Worm (Caenorhabditis elegans) whole organism, L1 larva: ENCODE measurements around the gene T23F11.11.

Experiments used
- C16A3.4 ChIP-seq: fragments of 150-350 bp; optimal IDR thresholded peaks from 2 replicates; lab custom pipeline; 2014; ENCODE audit warnings: missing biosample characterization, missing genetic modification characterization
- aha-1 ChIP-seq: fragments of 150-350 bp; optimal IDR thresholded peaks from 2 replicates; lab custom pipeline; 2014; ENCODE audit warnings: missing biosample characterization, missing genetic modification characterization
- ceh-63 ChIP-seq: fragments of 200-800 bp; sonication (Bioruptor generic); optimal IDR thresholded peaks from 2 replicates; lab custom pipeline; 2018; ENCODE audit warnings: mild to moderate bottlenecking, missing genetic modification characterization, missing compliant biosample characterization
- ceh-8 ChIP-seq: fragments of 200-800 bp; sonication (Bioruptor generic); optimal IDR thresholded peaks from 2 replicates; lab custom pipeline; 2018; ENCODE audit warnings: mild to moderate bottlenecking, missing genetic modification characterization, moderate library complexity, missing compliant biosample characterization
- ceh-88 ChIP-seq: fragments of 200-800 bp; sonication (Bioruptor generic); IDR thresholded peaks from 2 replicates; pipeline ENCODE4 v1.3.6; 2022; ENCODE audit warnings: missing genetic modification characterization, missing compliant biosample characterization
- ceh-90 ChIP-seq: sonication (generic microtip); optimal IDR thresholded peaks from 2 replicates; lab custom pipeline; 2016; ENCODE audit warnings: missing genetic modification characterization, missing compliant biosample characterization
- ces-1 ChIP-seq: fragments of 150-350 bp; optimal IDR thresholded peaks from 2 replicates; lab custom pipeline; 2014; ENCODE audit warnings: missing biosample characterization, missing genetic modification reagents, missing genetic modification characterization
- efl-1 ChIP-seq, 4 experiments: fragments of 150-350 bp; optimal IDR thresholded peaks in 3 of 4; peaks in 1 of 4; 1 replicate in 1 of 4; 2 replicates in 3 of 4; lab custom pipeline; 2014; ENCODE audit warnings: missing biosample characterization in 2 of 4, missing genetic modification characterization in 2 of 4, missing genetic modification reagents in 2 of 4
- egl-13 ChIP-seq: sonication (generic microtip); optimal IDR thresholded peaks from 2 replicates; lab custom pipeline; 2016; ENCODE audit warnings: missing genotype, missing genetic modification reagents, missing genetic modification characterization, missing compliant biosample characterization
- elt-2 ChIP-seq: sonication (generic microtip); optimal IDR thresholded peaks from 2 replicates; lab custom pipeline; 2016; ENCODE audit warnings: missing genetic modification characterization, mild to moderate bottlenecking, inconsistent platforms, missing compliant biosample characterization, missing genetic modification reagents
- elt-3 ChIP-seq, 6 experiments: fragments of 150-350 bp in 1 of 6; sonication (generic microtip); optimal IDR thresholded peaks; 2 replicates each; lab custom pipeline; 2017 to 2018; ENCODE audit warnings: missing biosample characterization in 6 of 6, missing genetic modification characterization in 6 of 6, inconsistent platforms in 1 of 6
- ets-5 ChIP-seq: fragments of 200-800 bp; sonication (Bioruptor generic); IDR thresholded peaks from 2 replicates; pipeline ENCODE4 v1.3.6; 2022; ENCODE audit warnings: missing genetic modification characterization, missing compliant biosample characterization
- fkh-10 ChIP-seq: sonication (generic microtip); optimal IDR thresholded peaks from 2 replicates; lab custom pipeline; 2017; ENCODE audit warnings: missing biosample characterization, missing genetic modification reagents, missing genetic modification characterization
- fkh-4 ChIP-seq: sonication (generic microtip); optimal IDR thresholded peaks from 2 replicates; lab custom pipeline; 2016; ENCODE audit warnings: missing compliant biosample characterization, missing genetic modification characterization, borderline replicate concordance
- fkh-8 ChIP-seq: sonication (generic microtip); optimal IDR thresholded peaks from 2 replicates; lab custom pipeline; 2016; ENCODE audit warnings: mild to moderate bottlenecking, missing genetic modification characterization, missing compliant biosample characterization
- irx-1 ChIP-seq: sonication (generic microtip); optimal IDR thresholded peaks from 2 replicates; lab custom pipeline; 2016; ENCODE audit warnings: missing genetic modification characterization, missing compliant biosample characterization
- jun-1 ChIP-seq: fragments of 150-350 bp; optimal IDR thresholded peaks from 2 replicates; lab custom pipeline; 2014; ENCODE audit warnings: missing biosample characterization, missing genetic modification reagents, missing genetic modification characterization
- lin-15B ChIP-seq: fragments of 150-350 bp; sonication (generic microtip); optimal IDR thresholded peaks from 3 replicates; lab custom pipeline; 2014; ENCODE audit warnings: missing biosample characterization, missing genetic modification characterization
- lin-35 ChIP-seq, 2 experiments: fragments of 150-350 bp; optimal IDR thresholded peaks; 2 replicates each; lab custom pipeline; 2014; ENCODE audit warnings: missing biosample characterization in 2 of 2, missing genetic modification characterization in 2 of 2, missing genetic modification reagents in 2 of 2
- lsy-2 ChIP-seq, 2 experiments: fragments of 150-350 bp; optimal IDR thresholded peaks; 2 replicates each; lab custom pipeline; 2014; ENCODE audit warnings: missing biosample characterization in 2 of 2, missing genetic modification characterization in 2 of 2
- mef-2 ChIP-seq: fragments of 150-350 bp; optimal IDR thresholded peaks from 2 replicates; lab custom pipeline; 2014; ENCODE audit warnings: missing biosample characterization, missing genetic modification characterization
- mep-1 ChIP-seq: fragments of 150-350 bp; optimal IDR thresholded peaks from 2 replicates; lab custom pipeline; 2014; ENCODE audit warnings: missing biosample characterization, missing genetic modification characterization
- nhr-11 ChIP-seq: fragments of 150-350 bp; optimal IDR thresholded peaks from 2 replicates; lab custom pipeline; 2014; ENCODE audit warnings: missing biosample characterization, missing genetic modification characterization
- nhr-12 ChIP-seq: sonication (generic microtip); optimal IDR thresholded peaks from 2 replicates; lab custom pipeline; 2017; ENCODE audit warnings: missing biosample characterization, missing genetic modification characterization
- nhr-71 ChIP-seq: sonication (generic microtip); optimal IDR thresholded peaks from 2 replicates; lab custom pipeline; 2016; ENCODE audit warnings: mild to moderate bottlenecking, missing genetic modification characterization, moderate library complexity, missing compliant biosample characterization
- nhr-84 ChIP-seq: sonication (generic microtip); optimal IDR thresholded peaks from 2 replicates; lab custom pipeline; 2017; ENCODE audit warnings: missing biosample characterization, missing genetic modification characterization
- pax-3 ChIP-seq: fragments of 200-800 bp; sonication (Bioruptor generic); optimal IDR thresholded peaks from 2 replicates; lab custom pipeline; 2018; ENCODE audit warnings: mild to moderate bottlenecking, missing genetic modification characterization, moderate library complexity, missing compliant biosample characterization
- rnt-1 ChIP-seq: sonication (generic microtip); optimal IDR thresholded peaks from 2 replicates; lab custom pipeline; 2016; ENCODE audit warnings: mild to moderate bottlenecking, missing genetic modification characterization, moderate library complexity, missing compliant biosample characterization
- skn-1 ChIP-seq: fragments of 150-350 bp; optimal IDR thresholded peaks from 2 replicates; lab custom pipeline; 2014; ENCODE audit warnings: missing biosample characterization, missing genetic modification characterization
- snpc-4 ChIP-seq: fragments of 150-350 bp; optimal IDR thresholded peaks from 2 replicates; lab custom pipeline; 2014; ENCODE audit warnings: missing biosample characterization, missing genetic modification characterization
- sox-4 ChIP-seq: sonication (generic microtip); optimal IDR thresholded peaks from 2 replicates; lab custom pipeline; 2016; ENCODE audit warnings: missing genetic modification characterization, missing compliant biosample characterization
- sup-37 ChIP-seq: fragments of 200-800 bp; sonication (Bioruptor generic); optimal IDR thresholded peaks from 2 replicates; lab custom pipeline; 2018; ENCODE audit warnings: mild to moderate bottlenecking, missing genetic modification characterization, missing compliant biosample characterization
- tbx-2 ChIP-seq: sonication (generic microtip); optimal IDR thresholded peaks from 2 replicates; lab custom pipeline; 2016; ENCODE audit warnings: missing genetic modification characterization, missing compliant biosample characterization
- tlp-1 ChIP-seq: fragments of 150-350 bp; optimal IDR thresholded peaks from 2 replicates; lab custom pipeline; 2014; ENCODE audit warnings: missing biosample characterization, missing genetic modification characterization
- unc-30 ChIP-seq: sonication (generic microtip); optimal IDR thresholded peaks from 2 replicates; lab custom pipeline; 2017; ENCODE audit warnings: missing biosample characterization, missing genetic modification characterization
- unc-62 ChIP-seq: fragments of 150-350 bp; optimal IDR thresholded peaks from 2 replicates; lab custom pipeline; 2014; ENCODE audit warnings: missing biosample characterization, missing genetic modification reagents, missing genetic modification characterization
- unc-98 ChIP-seq: fragments of 200-800 bp; sonication (Bioruptor generic); IDR thresholded peaks from 2 replicates; pipeline ENCODE4 v1.3.6; 2022; ENCODE audit warnings: missing genetic modification characterization, missing compliant biosample characterization
- vab-15 ChIP-seq: sonication (generic microtip); optimal IDR thresholded peaks from 2 replicates; lab custom pipeline; 2017; ENCODE audit warnings: missing genotype, mild to moderate bottlenecking, missing genetic modification characterization, missing compliant biosample characterization
- zip-4 ChIP-seq: fragments of 200-800 bp; sonication (Bioruptor generic); optimal IDR thresholded peaks from 2 replicates; lab custom pipeline; 2018; ENCODE audit warnings: mild to moderate bottlenecking, missing genetic modification characterization, moderate library complexity, missing compliant biosample characterization
- ztf-4 ChIP-seq: fragments of 150-350 bp; optimal IDR thresholded peaks from 2 replicates; lab custom pipeline; 2014; ENCODE audit warnings: missing biosample characterization, missing genetic modification characterization

T23F11.11 gene

ce11 chrIII:4720620-4721227 is 49.3 kb upstream of the T23F11.11 start, which contains the start of gene emb-5 (continued):
- TF ChIP-seq nhr-71 (tag; lab: Kevin White, UChicago) (peak; percentile 79), skn-1 (tag; lab: Kevin White, UChicago) (peak; percentile 71), vab-15 (no peak), lin-15B (peak; percentile 74)

- TF ChIP-seq tlp-1 (tag; lab: Kevin White, UChicago) (no peak), ceh-88 (GFP tag; lab: Robert Waterston, UW) (no peak), sox-4 (tag; lab: Kevin White, UChicago) (no peak), snpc-4 (tag; lab: Kevin White, UChicago) (no peak), egl-13 (tag; lab: Kevin White, UChicago) (no peak), fkh-10 (GFP tag; lab: Kevin White, UChicago) (no peak), tbx-2 (tag; lab: Kevin White, UChicago) (no peak), ceh-8 (GFP tag; lab: Kevin White, UChicago) (no peak), elt-2 (tag; lab: Kevin White, UChicago) (no peak), lsy-2 (tag; optimal IDR thresholded peaks at IDR 0.05; lab: Kevin White, UChicago) (no peak), nhr-12 (tag; lab: Kevin White, UChicago) (no peak), ces-1 (no peak)
These were observed 43.7 kb upstream of the T23F11.11 start, which contains the start of gene him-18 for ce11 chrIII:4715088-4715487. Gene him-18 (minus strand): TSS chrIII:4715188.

- TF ChIP-seq aha-1 (tag; lab: Kevin White, UChicago), result no peak
- no peak for TF ChIP-seq nhr-11 (tag; lab: Kevin White, UChicago)
- TF ChIP-seq fkh-4 (tag; lab: Kevin White, UChicago), result no peak
- TF ChIP-seq unc-62 (GFP tag; lab: Kevin White, UChicago), result no peak
- no peak for TF ChIP-seq mef-2 (tag; lab: Kevin White, UChicago)
- TF ChIP-seq zip-4 (GFP tag; lab: Kevin White, UChicago), result no peak
These were observed 37.5 kb upstream of the T23F11.11 start, which contains the start of gene T04A8.18 for ce11 chrIII:4708909-4709308. Gene T04A8.18 (plus strand): TSS chrIII:4709209.

- TF ChIP-seq efl-1 (optimal IDR thresholded peaks at IDR 0.05; lab: Kevin White, UChicago) (no peak), efl-1 (GFP tag; optimal IDR thresholded peaks at IDR 0.05 in 1 of 2; lab: Kevin White, UChicago) (peak in 1 of 2 experiments; percentile 2), egl-13 (tag; lab: Kevin White, UChicago) (no peak)
These were observed 35.3 kb upstream of the T23F11.11 start, which contains the start of gene T04A8.13 for ce11 chrIII:4706678-4707077. Gene T04A8.13 (plus strand): TSS chrIII:4706978.

- TF ChIP-seq pax-3 (tag; lab: Kevin White, UChicago), result no peak
- no peak for TF ChIP-seq egl-13 (tag; lab: Kevin White, UChicago)
- no peak for TF ChIP-seq sup-37
- TF ChIP-seq ets-5 (GFP tag; lab: Robert Waterston, UW), result no peak
- no peak for TF ChIP-seq fkh-10 (GFP tag; lab: Kevin White, UChicago)
- TF ChIP-seq lin-35 (GFP tag; optimal IDR thresholded peaks at IDR 0.05; lab: Kevin White, UChicago), result no peak
- TF ChIP-seq jun-1 (tag; lab: Kevin White, UChicago), result no peak
- no peak for TF ChIP-seq irx-1
- TF ChIP-seq unc-62 (GFP tag; lab: Kevin White, UChicago), result no peak
These were observed 33.8 kb upstream of the T23F11.11 start, which contains the start of gene pgap-2 for ce11 chrIII:4705207-4705606. Gene pgap-2 (plus strand): TSS chrIII:4705507.

ce11 chrIII:4703932-4704454 is 32.6 kb upstream of the T23F11.11 start, which contains the start of the genes clp-2 and mrpl-16:
Gene clp-2 (minus strand): TSS chrIII:4704025.
Gene mrpl-16 (plus strand): TSS chrIII:4704404.
- TF ChIP-seq unc-30 (no peak), elt-3 (tag; optimal IDR thresholded peaks at IDR 0.05; lab: Kevin White, UChicago) (no peak), fkh-8 (tag; lab: Kevin White, UChicago) (no peak), rnt-1 (peak; percentile 34), mef-2 (tag; lab: Kevin White, UChicago) (no peak), ceh-90 (tag; lab: Kevin White, UChicago) (no peak), ceh-63 (GFP tag; lab: Kevin White, UChicago) (no peak), C16A3.4 (tag; lab: Kevin White, UChicago) (peak; percentile 10), elt-2 (tag; lab: Kevin White, UChicago) (no peak), fkh-4 (tag; lab: Kevin White, UChicago) (no peak), unc-98 (no peak), sox-4 (tag; lab: Kevin White, UChicago) (no peak), zip-4 (GFP tag; lab: Kevin White, UChicago) (no peak), mep-1 (tag; lab: Kevin White, UChicago) (peak; percentile 24), efl-1 (optimal IDR thresholded peaks at IDR 0.05; lab: Kevin White, UChicago) (peak; percentile 42 to 58), efl-1 (GFP tag; optimal IDR thresholded peaks at IDR 0.05 in 1 of 2; lab: Kevin White, UChicago) (peak; percentile 59 to 93), nhr-84 (tag; lab: Kevin White, UChicago) (no peak), ztf-4 (no peak), irx-1 (peak; percentile 4), ceh-8 (GFP tag; lab: Kevin White, UChicago) (no peak)
